Fruit fly (Drosophila melanogaster): ENCODE results near the gene CG42304.

CG42304 gene

dm6 chr3L:2634929-2635799 is 16.7 kb upstream of the CG42304 start (continued):
- TF ChIP-seq grau (tag; optimal IDR thresholded peaks at IDR 0.05) = peak; percentile 70
- no peak for TF ChIP-seq sc (optimal IDR thresholded peaks at IDR 0.05)
- peak; percentile 76 for TF ChIP-seq sc (GFP tag; optimal IDR thresholded peaks at IDR 0.05)
- TF ChIP-seq amos (GFP tag; IDR thresholded peaks at IDR 0.05; ENCODE audit: partially characterized antibody) = peak; percentile 79
- no peak for TF ChIP-seq Elba2 (GFP tag; optimal IDR thresholded peaks at IDR 0.05)
- TF ChIP-seq gt (GFP tag; IDR thresholded peaks at IDR 0.05) = peak; percentile 13; the same call in 1 of the 2 replicates
- TF ChIP-seq Side (GFP tag; optimal IDR thresholded peaks at IDR 0.05) = peak; percentile 83
- peak; percentile 93 for TF ChIP-seq CG9727 (GFP tag; optimal IDR thresholded peaks at IDR 0.05)
- peak; percentile 79 for TF ChIP-seq Bteb2 (GFP tag; optimal IDR thresholded peaks at IDR 0.05)
- TF ChIP-seq TFAM (GFP tag; optimal IDR thresholded peaks at IDR 0.05) = peak; percentile 47
- TF ChIP-seq slbo (GFP tag; IDR thresholded peaks at IDR 0.05) = peak; percentile 74
- TF ChIP-seq D19B (GFP tag; optimal IDR thresholded peaks at IDR 0.05) = peak; percentile 50
- TF ChIP-seq CG12219 (GFP tag; optimal IDR thresholded peaks at IDR 0.05) = peak; percentile 84
- TF ChIP-seq CG31224 (GFP tag; IDR thresholded peaks at IDR 0.05) = peak; percentile 75
- TF ChIP-seq Sry-δ (GFP tag; optimal IDR thresholded peaks at IDR 0.05) = peak; percentile 86
- peak; percentile 82 for TF ChIP-seq schlank (tag; optimal IDR thresholded peaks at IDR 0.05)
- TF ChIP-seq CG34422 (GFP tag; IDR thresholded peaks at IDR 0.05) = peak; percentile 56
- peak; percentile 59 for TF ChIP-seq CG10462 (GFP tag; optimal IDR thresholded peaks at IDR 0.05)
- no peak for TF ChIP-seq CG16815 (GFP tag; optimal IDR thresholded peaks at IDR 0.05)
- TF ChIP-seq lola (GFP tag; optimal IDR thresholded peaks at IDR 0.05) = peak in 2 of 3 experiments; percentile 47 to 53
- peak; percentile 68 for TF ChIP-seq CG11504 (tag; optimal IDR thresholded peaks at IDR 0.05)
- peak; percentile 64 for TF ChIP-seq ERR (GFP tag; optimal IDR thresholded peaks at IDR 0.05)
- no peak for TF ChIP-seq cad (GFP tag; optimal IDR thresholded peaks at IDR 0.05)
- no peak for TF ChIP-seq prd (optimal IDR thresholded peaks at IDR 0.05)
- peak; percentile 46; the same call in 1 of the 3 replicates for TF ChIP-seq prd (GFP tag; IDR thresholded peaks at IDR 0.05)
- peak; percentile 66; the same call in 2 of the 3 replicates for TF ChIP-seq Doc3 (GFP tag; IDR thresholded peaks at IDR 0.05; ENCODE audit: partially characterized antibody)
- TF ChIP-seq sna (GFP tag; IDR thresholded peaks at IDR 0.05; ENCODE audit: partially characterized antibody) = peak; percentile 41; the same call in 1 of the 2 replicates
- TF ChIP-seq Vsx1 (GFP tag; optimal IDR thresholded peaks at IDR 0.05) = peak; percentile 86
- TF ChIP-seq insv (GFP tag; optimal IDR thresholded peaks at IDR 0.05) = peak in 1 of 2 experiments; percentile 84
- peak; percentile 93 for TF ChIP-seq Fer1 (GFP tag; optimal IDR thresholded peaks at IDR 0.05)
- peak; percentile 90 for TF ChIP-seq BtbVII (GFP tag; optimal IDR thresholded peaks at IDR 0.05)
- TF ChIP-seq CG12744 (GFP tag; optimal IDR thresholded peaks at IDR 0.05) = peak; percentile 60
- peak; percentile 63 for TF ChIP-seq CG12155 (GFP tag; optimal IDR thresholded peaks at IDR 0.05)
- TF ChIP-seq CG7928 (GFP tag; optimal IDR thresholded peaks at IDR 0.05) = peak; percentile 57
- TF ChIP-seq ems (GFP tag; optimal IDR thresholded peaks at IDR 0.05) = peak; percentile 74
- TF ChIP-seq HHEX (GFP tag; optimal IDR thresholded peaks at IDR 0.05) = peak; percentile 91
- TF ChIP-seq CG6272 (GFP tag; IDR thresholded peaks at IDR 0.05) = no peak
- peak; percentile 71 for TF ChIP-seq CG4854 (GFP tag; optimal IDR thresholded peaks at IDR 0.05)
- peak; percentile 81 for TF ChIP-seq CG14014 (GFP tag; IDR thresholded peaks at IDR 0.05)
- peak; percentile 72 for TF ChIP-seq CG16863 (GFP tag; optimal IDR thresholded peaks at IDR 0.05)
- TF ChIP-seq Max (GFP tag; optimal IDR thresholded peaks at IDR 0.05) = peak; percentile 84
- TF ChIP-seq az2 (GFP tag; optimal IDR thresholded peaks at IDR 0.05) = peak; percentile 68
- peak; percentile 78 for TF ChIP-seq sug (tag; optimal IDR thresholded peaks at IDR 0.05)
- peak; percentile 67 for TF ChIP-seq CG17361 (GFP tag; IDR thresholded peaks at IDR 0.05)
- TF ChIP-seq CG18262 (tag; optimal IDR thresholded peaks at IDR 0.05) = peak; percentile 56
- TF ChIP-seq Adf1 (GFP tag; IDR thresholded peaks at IDR 0.05) = peak; percentile 18; the same call in 1 of the 2 replicates
- TF ChIP-seq CG5180 (GFP tag; optimal IDR thresholded peaks at IDR 0.05) = peak; percentile 80
- peak; percentile 47 for TF ChIP-seq CG8924 (tag; optimal IDR thresholded peaks at IDR 0.05)
- TF ChIP-seq Usf (GFP tag; optimal IDR thresholded peaks at IDR 0.05) = peak; percentile 34

All from whole organism, embryonic.